Fruit fly (Drosophila melanogaster) whole organism, wandering third instar larva: ENCODE data around the gene CG1246.

Experiments used
- Abd-B ChIP-seq: fragments of >200 bp; optimal IDR thresholded peaks from 2 replicates; lab custom pipeline; 2017; ENCODE audit warnings: missing biosample characterization, missing genetic modification characterization
- CG32264 ChIP-seq: fragments of 200-800 bp; sonication (Bioruptor generic); optimal IDR thresholded peaks from 2 replicates; lab custom pipeline; 2016; ENCODE audit warnings: missing biosample characterization, missing genetic modification characterization
- CG9705 ChIP-seq: fragments of 200-800 bp; sonication (Bioruptor generic); optimal IDR thresholded peaks from 2 replicates; lab custom pipeline; 2018; ENCODE audit warnings: missing biosample characterization, mild to moderate bottlenecking, missing genetic modification characterization
- CrebA ChIP-seq: fragments of 200-800 bp; sonication (Bioruptor generic); optimal IDR thresholded peaks from 2 replicates; lab custom pipeline; 2016; ENCODE audit warnings: missing biosample characterization, mild to moderate bottlenecking, missing genetic modification characterization, borderline replicate concordance
- Dfd ChIP-seq: fragments of >200 bp; optimal IDR thresholded peaks from 2 replicates; lab custom pipeline; 2017; ENCODE audit warnings: missing biosample characterization, missing genetic modification characterization
- Dif ChIP-seq: fragments of 200-275, 200-300 bp; sonication (Bioruptor generic); optimal IDR thresholded peaks from 2 replicates; lab custom pipeline; 2018; ENCODE audit warnings: missing biosample characterization, missing genetic modification characterization; ENCODE audit not compliant: partially characterized antibody
- GATAd ChIP-seq: sonication (Bioruptor generic); optimal IDR thresholded peaks from 2 replicates; lab custom pipeline; 2016; ENCODE audit warnings: missing biosample characterization, missing genetic modification characterization
- HLH106 ChIP-seq: fragments of 200-800 bp; optimal IDR thresholded peaks from 3 replicates; lab custom pipeline; 2019; ENCODE audit warnings: missing biosample characterization, mild to moderate bottlenecking, missing genetic modification characterization, moderate library complexity
- Hnf4 ChIP-seq: fragments of 200-800 bp; sonication (Bioruptor generic); optimal IDR thresholded peaks from 2 replicates; lab custom pipeline; 2016; ENCODE audit warnings: missing biosample characterization, mild to moderate bottlenecking, missing genetic modification characterization
- Hr78 ChIP-seq: fragments of >200 bp; optimal IDR thresholded peaks from 2 replicates; lab custom pipeline; 2017; ENCODE audit warnings: missing biosample characterization, missing genetic modification characterization
- Hr83 ChIP-seq: fragments of 200-300 bp; sonication (Bioruptor generic); optimal IDR thresholded peaks from 2 replicates; lab custom pipeline; 2016; ENCODE audit warnings: missing biosample characterization, mild to moderate bottlenecking, missing genetic modification characterization, moderate library complexity; ENCODE audit not compliant: poor library complexity, severe bottlenecking
- Jra ChIP-seq: sonication (Bioruptor generic); optimal IDR thresholded peaks from 2 replicates; lab custom pipeline; 2016; ENCODE audit warnings: missing biosample characterization, missing genetic modification characterization
- Mio ChIP-seq: sonication (Bioruptor generic); optimal IDR thresholded peaks from 2 replicates; lab custom pipeline; 2016; ENCODE audit warnings: missing biosample characterization, missing genetic modification characterization
- Myc ChIP-seq: fragments of >200 bp; optimal IDR thresholded peaks from 2 replicates; lab custom pipeline; 2017
- N ChIP-seq: fragments of >200 bp; optimal IDR thresholded peaks from 2 replicates; lab custom pipeline; 2018; ENCODE audit warnings: missing biosample characterization, missing external identifiers, missing genetic modification characterization
- OdsH ChIP-seq: fragments of 200-800 bp; sonication (Bioruptor generic); optimal IDR thresholded peaks from 2 replicates; lab custom pipeline; 2016; ENCODE audit warnings: missing biosample characterization, mild to moderate bottlenecking, missing genetic modification characterization
- Rel ChIP-seq, 2 experiments: fragments of 200-800 bp; sonication (Bioruptor generic) in 1 of 2; optimal IDR thresholded peaks; 2 replicates in 1 of 2; 3 replicates in 1 of 2; lab custom pipeline; 2016 to 2019; ENCODE audit warnings: mild to moderate bottlenecking in 2 of 2, missing biosample characterization in 2 of 2, missing genetic modification characterization in 2 of 2, moderate library complexity in 1 of 2
- Sp1 ChIP-seq: fragments of 200-800 bp; sonication (Bioruptor generic); optimal IDR thresholded peaks from 3 replicates; lab custom pipeline; 2019; ENCODE audit warnings: missing biosample characterization, mild to moderate bottlenecking, missing genetic modification characterization, moderate library complexity
- Vsx2 ChIP-seq: fragments of 200-300, 225-300 bp; sonication (Bioruptor generic); optimal IDR thresholded peaks from 2 replicates; lab custom pipeline; 2018; ENCODE audit warnings: missing biosample characterization, missing genetic modification characterization; ENCODE audit not compliant: partially characterized antibody
- br ChIP-seq: fragments of 200-800 bp; sonication (Bioruptor generic); optimal IDR thresholded peaks from 2 replicates; lab custom pipeline; 2016; ENCODE audit warnings: missing biosample characterization, missing genetic modification characterization
- brk ChIP-seq: fragments of 200-800 bp; sonication (Bioruptor generic); optimal IDR thresholded peaks from 2 replicates; lab custom pipeline; 2016; ENCODE audit warnings: missing biosample characterization, mild to moderate bottlenecking, missing genetic modification characterization
- dl ChIP-seq, 2 experiments: fragments of 175-275, 200-275 bp in 1 of 2; fragments of 200-275 bp in 1 of 2; sonication (Bioruptor generic); optimal IDR thresholded peaks; lab custom pipeline; 2018; ENCODE audit warnings: mild to moderate bottlenecking in 2 of 2, missing biosample characterization in 2 of 2, missing genetic modification characterization in 2 of 2, moderate library complexity in 2 of 2; ENCODE audit not compliant: partially characterized antibody in 2 of 2, insufficient read depth in 1 of 2
- dmrt93B ChIP-seq: fragments of 200-800 bp; sonication (Bioruptor generic); optimal IDR thresholded peaks from 2 replicates; lab custom pipeline; 2018; ENCODE audit warnings: missing biosample characterization, mild to moderate bottlenecking, missing genetic modification characterization
- dsf ChIP-seq: sonication (Bioruptor generic); optimal IDR thresholded peaks from 2 replicates; lab custom pipeline; 2016; ENCODE audit warnings: missing biosample characterization, missing genetic modification characterization, borderline replicate concordance
- ey ChIP-seq: fragments of 200-800 bp; sonication (Bioruptor generic); optimal IDR thresholded peaks from 2 replicates; lab custom pipeline; 2016; ENCODE audit warnings: missing biosample characterization, missing genetic modification characterization
- foxo ChIP-seq, 2 experiments: fragments of 200-800 bp; sonication (Bioruptor generic); optimal IDR thresholded peaks; 2 replicates in 1 of 2; 3 replicates in 1 of 2; lab custom pipeline; 2016 to 2017; ENCODE audit warnings: missing biosample characterization in 2 of 2, missing genetic modification characterization in 2 of 2
- fru ChIP-seq: fragments of 200-800 bp; sonication (Bioruptor generic); optimal IDR thresholded peaks from 3 replicates; lab custom pipeline; 2016; ENCODE audit warnings: missing biosample characterization, mild to moderate bottlenecking, missing genetic modification characterization
- h ChIP-seq: fragments of 200-800 bp; sonication (Bioruptor generic); optimal IDR thresholded peaks from 3 replicates; lab custom pipeline; 2016; ENCODE audit warnings: missing biosample characterization, mild to moderate bottlenecking, missing genetic modification characterization
- jim ChIP-seq: fragments of 175-275, 200-325 bp; sonication (Bioruptor generic); optimal IDR thresholded peaks from 2 replicates; lab custom pipeline; 2016; ENCODE audit warnings: missing biosample characterization, mild to moderate bottlenecking, missing genetic modification characterization
- lola ChIP-seq: fragments of >200 bp; optimal IDR thresholded peaks from 2 replicates; lab custom pipeline; 2017; ENCODE audit warnings: missing biosample characterization, missing genetic modification characterization
- pan ChIP-seq: fragments of >200 bp; optimal IDR thresholded peaks from 2 replicates; lab custom pipeline; 2017
- psq ChIP-seq: fragments of 200-800 bp; sonication (Bioruptor generic); optimal IDR thresholded peaks from 3 replicates; lab custom pipeline; 2017; ENCODE audit warnings: missing biosample characterization, mild to moderate bottlenecking, missing genetic modification characterization, moderate library complexity
- rgr ChIP-seq: fragments of 200-800 bp; sonication (Bioruptor generic); optimal IDR thresholded peaks from 3 replicates; lab custom pipeline; 2016; ENCODE audit warnings: missing biosample characterization, mild to moderate bottlenecking, missing genetic modification characterization
- sage ChIP-seq: fragments of 200-800 bp; sonication (Bioruptor generic); optimal IDR thresholded peaks from 2 replicates; lab custom pipeline; 2016; ENCODE audit warnings: missing biosample characterization, mild to moderate bottlenecking, missing genetic modification characterization
- sv ChIP-seq: fragments of 200-800 bp; sonication (Bioruptor generic); optimal IDR thresholded peaks from 3 replicates; lab custom pipeline; 2016; ENCODE audit warnings: missing biosample characterization, missing genetic modification characterization
- tai ChIP-seq: sonication (Bioruptor generic); optimal IDR thresholded peaks from 2 replicates; lab custom pipeline; 2016; ENCODE audit warnings: missing biosample characterization, missing genetic modification characterization
- usp ChIP-seq: fragments of >200 bp; optimal IDR thresholded peaks from 2 replicates; lab custom pipeline; 2017; ENCODE audit warnings: missing biosample characterization, missing genetic modification characterization
- woc ChIP-seq: sonication (Bioruptor generic); optimal IDR thresholded peaks from 2 replicates; lab custom pipeline; 2016; ENCODE audit warnings: missing biosample characterization, mild to moderate bottlenecking, missing genetic modification characterization

The CG1246 gene

dm6 chr3L:2636023-2636968 is 11.6 kb upstream of the CG1246 start:
- TF ChIP-seq dmrt93B (GFP tag; lab: Kevin White, UChicago): no peak
- no peak for TF ChIP-seq Abd-B
- TF ChIP-seq GATAd (GFP tag; lab: Kevin White, UChicago): no peak
- TF ChIP-seq woc (GFP tag; lab: Kevin White, UChicago): no peak
- no peak for TF ChIP-seq psq (GFP tag; lab: Kevin White, UChicago)
- no peak for TF ChIP-seq lola (GFP tag; lab: Kevin White, UChicago)
- no peak for TF ChIP-seq CG9705 (GFP tag; lab: Kevin White, UChicago)
- peak; percentile 41 for TF ChIP-seq sage
- no peak for TF ChIP-seq tai (GFP tag; lab: Kevin White, UChicago)
- TF ChIP-seq Dif (GFP tag; lab: Kevin White, UChicago): no peak
- TF ChIP-seq fru (GFP tag; lab: Kevin White, UChicago): no peak
- no peak for TF ChIP-seq CG32264
- no peak for TF ChIP-seq OdsH (GFP tag; lab: Kevin White, UChicago)
- TF ChIP-seq Rel (GFP tag; optimal IDR thresholded peaks at IDR 0.05; lab: Kevin White, UChicago): no peak
- TF ChIP-seq Rel (tag; optimal IDR thresholded peaks at IDR 0.05; lab: Kevin White, UChicago): no peak
- TF ChIP-seq jim (GFP tag; lab: Kevin White, UChicago): peak; percentile 87
- peak; percentile 37 for TF ChIP-seq rgr
- TF ChIP-seq ey (GFP tag; lab: Kevin White, UChicago): no peak
- TF ChIP-seq Sp1: no peak
- no peak for TF ChIP-seq Myc (lab: Kevin White, UChicago)
- TF ChIP-seq sv (GFP tag; lab: Kevin White, UChicago): no peak
- TF ChIP-seq brk (GFP tag; lab: Kevin White, UChicago): no peak
- TF ChIP-seq foxo (GFP tag; optimal IDR thresholded peaks at IDR 0.05; lab: Kevin White, UChicago): peak in 1 of 2 experiments; percentile 30
- no peak for TF ChIP-seq usp (GFP tag; lab: Kevin White, UChicago)
- no peak for TF ChIP-seq Mio (GFP tag; lab: Kevin White, UChicago)
- no peak for TF ChIP-seq Dfd (GFP tag; lab: Kevin White, UChicago)
- TF ChIP-seq CrebA: no peak
- TF ChIP-seq br (GFP tag; lab: Kevin White, UChicago): no peak
- TF ChIP-seq Jra (GFP tag; lab: Kevin White, UChicago): no peak
- TF ChIP-seq Hnf4: no peak
- no peak for TF ChIP-seq Vsx2 (GFP tag; lab: Kevin White, UChicago)
- TF ChIP-seq dsf (GFP tag; lab: Kevin White, UChicago): no peak
- TF ChIP-seq h (GFP tag; lab: Kevin White, UChicago): peak; percentile 4
- TF ChIP-seq dl (GFP tag; optimal IDR thresholded peaks at IDR 0.05; lab: Kevin White, UChicago; ENCODE audit: insufficient read depth in 1 of 2, partially characterized antibody in 2 of 2): no peak
- TF ChIP-seq pan (lab: Kevin White, UChicago): no peak
- TF ChIP-seq HLH106: no peak
- TF ChIP-seq Hr83 (GFP tag; lab: Kevin White, UChicago): no peak
- peak; percentile 60 for TF ChIP-seq N (GFP tag; lab: Kevin White, UChicago)
- TF ChIP-seq Hr78: no peak

dm6 chr3L:2643324-2643723 is 4.5 kb upstream of the CG1246 start, which contains the start of gene CG14949:
TSS of gene CG14949 (minus strand) at chr3L:2643424.
- no peak for TF ChIP-seq CG32264
- no peak for TF ChIP-seq woc (GFP tag; lab: Kevin White, UChicago)
- no peak for TF ChIP-seq jim (GFP tag; lab: Kevin White, UChicago)
